Worm (Caenorhabditis elegans): Measurements from ENCODE around the gene srbc-55.

DNA sequence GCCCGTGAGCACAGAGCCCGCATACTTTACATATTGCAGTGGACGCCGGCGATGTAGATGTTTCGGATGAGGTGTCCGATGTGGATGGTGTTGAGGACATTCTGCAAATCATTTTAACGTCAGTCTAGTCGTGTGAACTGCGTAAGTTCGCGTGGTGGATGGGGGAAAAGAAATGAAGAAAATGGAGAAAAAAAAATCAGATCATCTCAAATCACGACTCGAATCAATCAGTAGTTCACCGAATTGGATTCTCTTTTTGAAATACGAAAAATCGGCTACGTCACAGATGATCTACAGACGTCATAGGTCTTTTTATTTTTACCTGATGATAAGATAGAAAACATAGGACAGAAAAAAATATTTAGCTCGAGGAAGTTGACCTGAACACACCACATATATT is 46.5 kb upstream of the srbc-55 start, which contains the start of gene nhr-102:
- no peak for TF ChIP-seq him-1 (tag; optimal IDR thresholded peaks at IDR 0.05)
- no peak for TF ChIP-seq W03F9.2 (tag; optimal IDR thresholded peaks at IDR 0.05)

Measured in whole organism, L4/young adult.